Fruit fly (Drosophila melanogaster) whole organism, embryonic: ENCODE results near the gene CG34282.
A peak's percentile ranks its signal among the peaks of the same experiment; 100 is the strongest.

Experiments
- Abd-B ChIP-seq: fragments of 200-800 bp; sonication (Bioruptor generic); optimal IDR thresholded peaks from 2 replicates; lab custom pipeline; 2018; ENCODE audit warnings: missing biosample characterization, mild to moderate bottlenecking, missing genetic modification characterization, moderate library complexity
- Antp ChIP-seq: fragments of 200-800 bp; sonication (Bioruptor generic); optimal IDR thresholded peaks from 3 replicates; lab custom pipeline; 2016; ENCODE audit warnings: missing biosample characterization, missing genetic modification characterization
- Asciz ChIP-seq: fragments of 200-800 bp; sonication (Bioruptor generic); optimal IDR thresholded peaks from 2 replicates; lab custom pipeline; 2017; ENCODE audit warnings: missing biosample characterization, mild to moderate bottlenecking, missing genetic modification characterization, missing genetic modification reagents
- Atf6 ChIP-seq: fragments of 200-800 bp; sonication (Bioruptor generic); IDR thresholded peaks from 2 replicates; pipeline ENCODE4 v1.3.6; 2022; ENCODE audit warnings: missing biosample characterization, missing genetic modification characterization
- CG12104 ChIP-seq: fragments of 200-800 bp; sonication (Bioruptor generic); optimal IDR thresholded peaks from 3 replicates; lab custom pipeline; 2016; ENCODE audit warnings: missing biosample characterization, missing genetic modification characterization
- CG12299 ChIP-seq: fragments of 200-800 bp; sonication (Bioruptor generic); optimal IDR thresholded peaks from 2 replicates; lab custom pipeline; 2018; ENCODE audit warnings: missing biosample characterization, mild to moderate bottlenecking, missing genetic modification characterization
- CG12769 ChIP-seq: fragments of 200-800 bp; sonication (Bioruptor generic); optimal IDR thresholded peaks from 2 replicates; lab custom pipeline; 2019; ENCODE audit warnings: missing biosample characterization, mild to moderate bottlenecking, missing genetic modification characterization, moderate library complexity
- CG13424 ChIP-seq: fragments of 200-800 bp; sonication (Bioruptor generic); optimal IDR thresholded peaks from 2 replicates; lab custom pipeline; 2019; ENCODE audit warnings: missing biosample characterization, mild to moderate bottlenecking, missing genetic modification characterization, moderate library complexity
- CG16813 ChIP-seq: fragments of 200-800 bp; sonication (Bioruptor generic); IDR thresholded peaks from 3 replicates; pipeline ENCODE4 v1.3.6; 2022; ENCODE audit warnings: missing biosample characterization, missing genetic modification characterization; ENCODE audit not compliant: partially characterized antibody
- CG16815 ChIP-seq: fragments of 200-800 bp; sonication (Bioruptor generic); optimal IDR thresholded peaks from 3 replicates; lab custom pipeline; 2017; ENCODE audit warnings: missing biosample characterization, mild to moderate bottlenecking, missing genetic modification characterization
- CG17328 ChIP-seq: fragments of 200-800 bp; sonication (Bioruptor generic); IDR thresholded peaks from 2 replicates; pipeline ENCODE4 v1.3.6; 2022; ENCODE audit warnings: missing biosample characterization, missing genetic modification characterization
- CG2199 ChIP-seq: fragments of 200-800 bp; sonication (Bioruptor generic); IDR thresholded peaks from 3 replicates; pipeline ENCODE4 v1.3.6; 2022; ENCODE audit warnings: missing biosample characterization, missing genetic modification characterization
- CG2678 ChIP-seq: fragments of 200-800 bp; sonication (Bioruptor generic); optimal IDR thresholded peaks from 3 replicates; lab custom pipeline; 2019; ENCODE audit warnings: missing biosample characterization, mild to moderate bottlenecking, missing genetic modification characterization, moderate library complexity
- CG2712 ChIP-seq: fragments of 200-800 bp; optimal IDR thresholded peaks from 3 replicates; lab custom pipeline; 2019; ENCODE audit warnings: missing biosample characterization, mild to moderate bottlenecking, missing genetic modification characterization, moderate library complexity
- CG30403 ChIP-seq: fragments of 200-800 bp; sonication (Bioruptor generic); optimal IDR thresholded peaks from 3 replicates; lab custom pipeline; 2016; ENCODE audit warnings: missing biosample characterization, missing genetic modification characterization
- CG31441 ChIP-seq: fragments of 200-800 bp; sonication (Bioruptor generic); IDR thresholded peaks from 2 replicates; pipeline ENCODE4 v1.3.6; 2022; ENCODE audit warnings: missing biosample characterization, missing genetic modification characterization
- CG3163 ChIP-seq: fragments of 200-800 bp; sonication (Bioruptor generic); optimal IDR thresholded peaks from 3 replicates; lab custom pipeline; 2016; ENCODE audit warnings: missing biosample characterization, missing genetic modification characterization
- CG32532 ChIP-seq: fragments of 200-800 bp; sonication (Bioruptor generic); IDR thresholded peaks from 2 replicates; pipeline ENCODE4 v1.3.6; 2022; ENCODE audit warnings: missing biosample characterization, missing genetic modification characterization
- CG32767 ChIP-seq: fragments of 200-800 bp; sonication (Bioruptor generic); IDR thresholded peaks from 2 replicates; pipeline ENCODE4 v1.3.6; 2022; ENCODE audit warnings: missing biosample characterization, missing genetic modification characterization
- CG4328 ChIP-seq: fragments of 200-800 bp; sonication (Bioruptor generic); optimal IDR thresholded peaks from 3 replicates; lab custom pipeline; 2017; ENCODE audit warnings: missing biosample characterization, missing genetic modification reagents, missing genetic modification characterization
- CG4854 ChIP-seq: fragments of 200-800 bp; sonication (Bioruptor generic); optimal IDR thresholded peaks from 2 replicates; lab custom pipeline; 2016; ENCODE audit warnings: missing biosample characterization, missing genetic modification characterization, inconsistent platforms
- CG7839 ChIP-seq: fragments of 200-800 bp; sonication (Bioruptor generic); optimal IDR thresholded peaks from 3 replicates; lab custom pipeline; 2018; ENCODE audit warnings: missing biosample characterization, mild to moderate bottlenecking, missing genetic modification characterization, moderate library complexity
- Drgx ChIP-seq: fragments of 200-800 bp; sonication (Bioruptor generic); IDR thresholded peaks from 2 replicates; pipeline ENCODE4 v1.3.6; 2022; ENCODE audit warnings: missing biosample characterization, missing genetic modification characterization
- Ets65A ChIP-seq: fragments of 200-800 bp; sonication (Bioruptor generic); peaks from one replicate; lab custom pipeline; 2016; ENCODE audit warnings: missing biosample characterization, missing genetic modification characterization
- Fer1 ChIP-seq: fragments of 200-800 bp; sonication (Bioruptor generic); optimal IDR thresholded peaks from 2 replicates; lab custom pipeline; 2017; ENCODE audit warnings: missing biosample characterization, mild to moderate bottlenecking, missing genetic modification characterization
- H15 ChIP-seq: fragments of 200-800 bp; sonication (Bioruptor generic); IDR thresholded peaks from 3 replicates; pipeline ENCODE4 v1.3.6; 2022; ENCODE audit warnings: missing biosample characterization, missing genetic modification characterization
- Hsf ChIP-seq: fragments of 200-800 bp; sonication (Bioruptor generic); optimal IDR thresholded peaks from 3 replicates; lab custom pipeline; 2016; ENCODE audit warnings: missing biosample characterization, missing genetic modification characterization
- MTF-1 ChIP-seq: fragments of 200-800 bp; sonication (Bioruptor generic); optimal IDR thresholded peaks from 2 replicates; lab custom pipeline; 2018; ENCODE audit warnings: missing biosample characterization, mild to moderate bottlenecking, missing genetic modification characterization, borderline replicate concordance
- Mrtf ChIP-seq: fragments of 200-800 bp; sonication (Bioruptor generic); IDR thresholded peaks from 3 replicates; pipeline ENCODE4 v1.3.6; 2022; ENCODE audit warnings: missing biosample characterization, missing genetic modification characterization
- Nf-YB ChIP-seq: fragments of 200-800 bp; sonication (Bioruptor generic); optimal IDR thresholded peaks from 3 replicates; lab custom pipeline; 2019; ENCODE audit warnings: missing biosample characterization, mild to moderate bottlenecking, missing genetic modification characterization, moderate library complexity
- Sox102F ChIP-seq: fragments of 200-800 bp; sonication (Bioruptor generic); optimal IDR thresholded peaks from 2 replicates; lab custom pipeline; 2018; ENCODE audit warnings: missing biosample characterization, mild to moderate bottlenecking, missing genetic modification characterization, moderate library complexity
- Xbp1 ChIP-seq: fragments of 200-800 bp; sonication (Bioruptor generic); optimal IDR thresholded peaks from 3 replicates; lab custom pipeline; 2016; ENCODE audit warnings: missing biosample characterization, mild to moderate bottlenecking, missing genetic modification characterization
- ab ChIP-seq: fragments of 200-800 bp; sonication (Bioruptor generic); optimal IDR thresholded peaks from 2 replicates; lab custom pipeline; 2016; ENCODE audit warnings: missing biosample characterization, missing genetic modification characterization
- br ChIP-seq: fragments of >200 bp; optimal IDR thresholded peaks from 2 replicates; lab custom pipeline; 2017
- chif ChIP-seq, 2 experiments: fragments of 200-800 bp; sonication (Bioruptor generic); optimal IDR thresholded peaks; 3 replicates each; lab custom pipeline; 2016; ENCODE audit warnings: missing biosample characterization in 2 of 2, missing genetic modification characterization in 2 of 2
- crc ChIP-seq: fragments of 200-800 bp; sonication (Bioruptor generic); optimal IDR thresholded peaks from 2 replicates; lab custom pipeline; 2016; ENCODE audit warnings: missing biosample characterization, missing genetic modification characterization
- danr ChIP-seq: fragments of 200-800 bp; sonication (Bioruptor generic); IDR thresholded peaks from 2 replicates; pipeline ENCODE4 v1.3.6; 2022; ENCODE audit warnings: missing biosample characterization, missing genetic modification characterization
- disco-r ChIP-seq: fragments of 200-800 bp; sonication (Bioruptor generic); optimal IDR thresholded peaks from 2 replicates; lab custom pipeline; 2016; ENCODE audit warnings: missing biosample characterization, missing genetic modification characterization
- fru ChIP-seq: fragments of >200 bp; optimal IDR thresholded peaks from 2 replicates; lab custom pipeline; 2017
- gce ChIP-seq: fragments of 200-800 bp; sonication (Bioruptor generic); IDR thresholded peaks from 3 replicates; pipeline ENCODE4 v1.3.6; 2022; ENCODE audit warnings: missing biosample characterization, missing genetic modification characterization
- gfzf ChIP-seq: fragments of 200-800 bp; sonication (Bioruptor generic); optimal IDR thresholded peaks from 2 replicates; lab custom pipeline; 2016; ENCODE audit warnings: missing biosample characterization, mild to moderate bottlenecking, missing genetic modification characterization, moderate library complexity
- grn ChIP-seq: fragments of 200-800 bp; sonication (Bioruptor generic); optimal IDR thresholded peaks from 3 replicates; lab custom pipeline; 2017; ENCODE audit warnings: missing biosample characterization, missing genetic modification characterization
- gt ChIP-seq: fragments of 200-800 bp; sonication (Bioruptor generic); IDR thresholded peaks from 2 replicates; pipeline ENCODE4 v1.3.6; 2022; ENCODE audit warnings: missing biosample characterization, missing genetic modification characterization
- mam ChIP-seq: fragments of 200-800 bp; sonication (Bioruptor generic); optimal IDR thresholded peaks from 3 replicates; lab custom pipeline; 2016; ENCODE audit warnings: missing biosample characterization, missing genetic modification characterization
- p53 ChIP-seq: fragments of 200-800 bp; sonication (Bioruptor generic); optimal IDR thresholded peaks from 2 replicates; lab custom pipeline; 2016; ENCODE audit warnings: missing biosample characterization, missing genetic modification characterization
- pb ChIP-seq: fragments of 200-800 bp; sonication (Bioruptor generic); optimal IDR thresholded peaks from 3 replicates; lab custom pipeline; 2016; ENCODE audit warnings: missing biosample characterization, missing genetic modification characterization
- stc ChIP-seq: fragments of 200-800 bp; sonication (Bioruptor generic); IDR thresholded peaks from 2 replicates; pipeline ENCODE4 v1.3.6; 2022; ENCODE audit warnings: missing biosample characterization, missing genetic modification characterization
- stwl ChIP-seq: fragments of 200-800 bp; sonication (Bioruptor generic); optimal IDR thresholded peaks from 3 replicates; lab custom pipeline; 2018; ENCODE audit warnings: missing biosample characterization, mild to moderate bottlenecking, missing genetic modification characterization, moderate library complexity
- vnd ChIP-seq: fragments of 200-800 bp; sonication (Bioruptor generic); IDR thresholded peaks from 3 replicates; pipeline ENCODE4 v1.3.6; 2022; ENCODE audit warnings: missing biosample characterization, missing genetic modification characterization; ENCODE audit not compliant: partially characterized antibody
- zen2 ChIP-seq: fragments of 200-800 bp; sonication (Bioruptor generic); IDR thresholded peaks from 3 replicates; pipeline ENCODE4 v1.3.6; 2022; ENCODE audit warnings: missing biosample characterization, missing genetic modification characterization; ENCODE audit not compliant: partially characterized antibody

Gene CG34282

DNA sequence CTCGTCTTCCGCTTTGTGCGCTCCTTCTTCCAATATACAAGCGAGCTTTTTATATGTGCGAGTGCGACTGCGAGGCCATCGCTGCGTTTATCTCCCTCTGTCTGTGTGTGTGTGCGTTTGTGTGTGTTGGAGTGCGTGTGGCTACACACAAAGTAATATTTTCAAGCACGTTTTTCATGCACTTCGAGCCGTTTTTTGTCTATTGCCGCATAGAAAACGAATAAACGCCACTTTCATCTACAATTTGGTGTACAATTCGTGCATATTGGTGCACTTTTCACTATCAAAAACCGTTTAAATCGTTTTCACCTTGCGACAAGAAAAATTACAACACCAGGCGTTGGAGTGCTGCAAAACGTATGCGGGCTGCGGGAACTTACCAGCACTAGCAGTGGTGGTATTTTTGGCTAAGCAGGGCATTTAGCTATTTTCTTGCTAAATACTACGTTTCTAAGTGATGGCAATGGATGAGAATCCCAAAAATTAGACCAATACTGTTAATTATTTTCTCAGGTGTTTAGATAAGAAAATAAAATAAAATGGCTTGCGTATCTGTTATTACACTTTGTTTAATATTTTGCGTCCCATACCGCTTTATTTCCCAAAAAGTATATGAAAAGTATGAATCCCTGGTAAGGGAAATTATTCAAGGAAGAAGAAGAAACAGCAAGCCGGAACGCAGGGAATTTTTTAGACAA, 36.0 kb upstream of the CG34282 start, which contains the start of the genes CG31224 and CstF64 (continued):
- TF ChIP-seq grn (GFP tag; lab: Kevin White, UChicago), result no peak
- no peak; the same call in 1 of the 2 replicates for TF ChIP-seq CG31441 (GFP tag; lab: Robert Waterston, UW)
- TF ChIP-seq CG16813 (GFP tag; lab: Robert Waterston, UW), result peak; percentile 34; the same call in 1 of the 3 replicates
- peak; percentile 84 for TF ChIP-seq Fer1 (GFP tag; lab: Kevin White, UChicago)
- TF ChIP-seq Sox102F (GFP tag; lab: Kevin White, UChicago), result peak; percentile 84
- no peak for TF ChIP-seq vnd (GFP tag; lab: Robert Waterston, UW)
- TF ChIP-seq CG2199 (GFP tag; lab: Robert Waterston, UW), result no peak
- TF ChIP-seq chif (GFP tag; optimal IDR thresholded peaks at IDR 0.05; lab: Kevin White, UChicago), result peak; percentile 87 to 88
- TF ChIP-seq Xbp1 (GFP tag; lab: Kevin White, UChicago), result peak; percentile 87
- TF ChIP-seq gt (GFP tag; lab: Robert Waterston, UW), result peak; percentile 41; the same call in 1 of the 2 replicates
- TF ChIP-seq br, result no peak
- TF ChIP-seq stc (GFP tag; lab: Robert Waterston, UW), result peak; percentile 80
- TF ChIP-seq CG30403 (GFP tag; lab: Kevin White, UChicago), result peak; percentile 94
- TF ChIP-seq CG2712 (tag; lab: Kevin White, UChicago), result peak; percentile 86
- no peak for TF ChIP-seq fru (lab: Kevin White, UChicago)
- peak; percentile 92 for TF ChIP-seq Hsf (GFP tag; lab: Kevin White, UChicago)
- peak; percentile 55 for TF ChIP-seq gfzf (GFP tag; lab: Kevin White, UChicago)
- peak; percentile 37 for TF ChIP-seq Asciz (GFP tag; lab: Kevin White, UChicago)
- TF ChIP-seq Ets65A, result peak; percentile 99
- TF ChIP-seq CG4328 (GFP tag; lab: Kevin White, UChicago), result peak; percentile 68
- TF ChIP-seq CG4854 (GFP tag; lab: Kevin White, UChicago), result peak; percentile 85
- TF ChIP-seq CG17328 (GFP tag; lab: Robert Waterston, UW), result peak; percentile 83
- peak; percentile 63 for TF ChIP-seq Drgx
- peak; percentile 79 for TF ChIP-seq CG16815 (GFP tag; lab: Kevin White, UChicago)
- TF ChIP-seq MTF-1, result peak; percentile 32
- TF ChIP-seq p53, result peak; percentile 66
- TF ChIP-seq CG7839 (tag; lab: Kevin White, UChicago), result no peak
- no peak for TF ChIP-seq zen2 (GFP tag; lab: Robert Waterston, UW)
- TF ChIP-seq Abd-B, result peak; percentile 82
- TF ChIP-seq CG12299 (tag; lab: Kevin White, UChicago), result peak; percentile 54
- TF ChIP-seq Mrtf (GFP tag; lab: Robert Waterston, UW), result peak; percentile 63; the same call in 2 of the 3 replicates
- TF ChIP-seq CG32767 (GFP tag; lab: Robert Waterston, UW), result peak; percentile 66; the same call in 1 of the 2 replicates
- TF ChIP-seq CG32532, result peak; percentile 86
- no peak for TF ChIP-seq CG12769 (tag; lab: Kevin White, UChicago)
- peak; percentile 82 for TF ChIP-seq pb
- TF ChIP-seq CG3163, result peak; percentile 69
- peak; percentile 88 for TF ChIP-seq Antp (GFP tag; lab: Kevin White, UChicago)
- TF ChIP-seq ab (GFP tag; lab: Kevin White, UChicago), result peak; percentile 1
- TF ChIP-seq H15, result peak; percentile 81
- peak; percentile 68 for TF ChIP-seq stwl (tag; lab: Kevin White, UChicago)
- peak; percentile 80 for TF ChIP-seq CG12104 (GFP tag; lab: Kevin White, UChicago)
- peak; percentile 73 for TF ChIP-seq Atf6 (GFP tag; lab: Robert Waterston, UW)
- TF ChIP-seq CG2678 (tag; lab: Kevin White, UChicago), result no peak
- peak; percentile 63 for TF ChIP-seq Nf-YB (GFP tag; lab: Kevin White, UChicago)
- peak; percentile 87 for TF ChIP-seq crc (GFP tag; lab: Kevin White, UChicago)
- TF ChIP-seq gce (GFP tag; lab: Robert Waterston, UW), result 0 out of 3 replicates have a peak, but pooled peaks have one; percentile 49
- TF ChIP-seq danr, result no peak; the same call in 1 of the 2 replicates
- peak; percentile 81 for TF ChIP-seq disco-r (GFP tag; lab: Kevin White, UChicago)
- TF ChIP-seq CG13424 (tag; lab: Kevin White, UChicago), result peak; percentile 83
- TF ChIP-seq mam (GFP tag; lab: Kevin White, UChicago), result peak; percentile 93
